Worm (Caenorhabditis elegans): ENCODE measurements around the gene T05A12.3.

DNA sequence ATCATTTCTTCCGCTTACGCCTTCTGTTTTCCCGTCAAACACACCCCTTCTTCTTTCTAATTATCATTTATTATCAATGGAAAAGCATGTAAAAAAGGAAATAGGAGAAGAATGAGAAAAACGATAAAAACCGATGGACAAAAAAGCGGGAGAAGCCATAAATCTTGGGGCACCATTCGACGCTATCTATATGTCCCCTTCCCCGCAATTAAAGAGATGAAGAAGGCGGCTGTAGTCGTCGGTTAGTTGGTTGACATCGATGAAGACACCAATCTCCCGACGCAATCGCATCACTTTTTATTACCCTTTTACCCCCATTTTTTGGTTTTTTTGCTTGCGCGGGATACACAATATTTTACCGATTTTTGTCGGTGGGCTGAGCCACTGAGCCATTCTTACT lies 53.8 kb downstream of the T05A12.3 start:
- no peak for TF ChIP-seq flt-1 (GFP tag; IDR thresholded peaks at IDR 0.05)
- no peak for TF ChIP-seq ztf-23 (GFP tag; IDR thresholded peaks at IDR 0.05)
- no peak for TF ChIP-seq med-1 (GFP tag; optimal IDR thresholded peaks at IDR 0.05; ENCODE audit: insufficient read depth)
- TF ChIP-seq cog-1 (tag; optimal IDR thresholded peaks at IDR 0.05), result no peak
- no peak for TF ChIP-seq ref-1 (GFP tag; conservative IDR thresholded peaks at IDR 0.05)
- no peak for TF ChIP-seq ztf-29 (GFP tag; IDR thresholded peaks at IDR 0.05)
- TF ChIP-seq T22C8.4 (GFP tag; IDR thresholded peaks at IDR 0.05), result no peak
- TF ChIP-seq klf-2 (GFP tag; conservative IDR thresholded peaks at IDR 0.05), result no peak

All from whole organism, midembryonic.